Worm (Caenorhabditis elegans) whole organism, young adult: ENCODE data around the gene dhs-19.

ENCODE experiments used
- B0019.2 ChIP-seq: fragments of 200-800 bp; sonication (Bioruptor generic); conservative IDR thresholded peaks from 2 replicates; pipeline ENCODE4 v1.3.6; 2022; ENCODE audit warnings: missing genetic modification reagents, missing genetic modification characterization, missing compliant biosample characterization
- Y53G8AR.9 ChIP-seq: fragments of 200-800 bp; sonication (Bioruptor generic); conservative IDR thresholded peaks from 2 replicates; pipeline ENCODE4 v1.3.6; 2022; ENCODE audit warnings: missing genetic modification reagents, missing genetic modification characterization, missing compliant biosample characterization
- ama-1 ChIP-seq, 3 experiments: fragments of 150-350 bp in 1 of 3; sonication (generic microtip) in 2 of 3; optimal IDR thresholded peaks; 2 replicates each; lab custom pipeline; 2014 to 2018; ENCODE audit warnings: missing biosample characterization in 2 of 3, missing genetic modification characterization in 2 of 3, missing genetic modification reagents in 2 of 3
- cebp-1 ChIP-seq, 2 experiments: fragments of 200-800 bp in 1 of 2; sonication (Bioruptor generic) in 1 of 2; sonication (generic microtip) in 1 of 2; IDR thresholded peaks in 1 of 2; optimal IDR thresholded peaks in 1 of 2; 2 replicates each; pipeline versions ENCODE4 v1.3.6 to Lab custom; 2017 to 2022; ENCODE audit warnings: missing compliant biosample characterization in 2 of 2, missing genetic modification characterization in 2 of 2, mild to moderate bottlenecking in 1 of 2, missing genetic modification reagents in 1 of 2, moderate library complexity in 1 of 2
- ceh-79 ChIP-seq: sonication (generic microtip); optimal IDR thresholded peaks from 2 replicates; lab custom pipeline; 2017; ENCODE audit warnings: mild to moderate bottlenecking, missing genetic modification characterization, missing compliant biosample characterization
- dpff-1 ChIP-seq: sonication (generic microtip); optimal IDR thresholded peaks from 2 replicates; lab custom pipeline; 2017; ENCODE audit warnings: mild to moderate bottlenecking, missing genetic modification characterization, missing compliant biosample characterization
- hlh-26 ChIP-seq: fragments of 200-800 bp; sonication (Bioruptor generic); conservative IDR thresholded peaks from 2 replicates; pipeline ENCODE4 v1.3.6; 2022; ENCODE audit warnings: missing genetic modification reagents, missing genetic modification characterization, missing compliant biosample characterization
- nhr-90 ChIP-seq: sonication (generic microtip); optimal IDR thresholded peaks from 2 replicates; lab custom pipeline; 2016; ENCODE audit warnings: missing genotype, mild to moderate bottlenecking, missing genetic modification characterization, missing compliant biosample characterization
- pha-4 ChIP-seq: fragments of 150-350 bp; sonication (generic microtip); optimal IDR thresholded peaks from 2 replicates; lab custom pipeline; 2014; ENCODE audit warnings: missing biosample characterization, missing genetic modification reagents, missing genetic modification characterization
- unc-62 ChIP-seq: fragments of 150-350 bp; optimal IDR thresholded peaks from 2 replicates; lab custom pipeline; 2014; ENCODE audit warnings: missing biosample characterization, missing genetic modification reagents, missing genetic modification characterization

ce11 chrV:11485558-11485957, 4.7 kb downstream of the dhs-19 start, which contains the start of gene srh-1:
- TF ChIP-seq B0019.2 (GFP tag; lab: Robert Waterston, UW) (no peak), unc-62 (GFP tag; lab: Kevin White, UChicago) (no peak), ceh-79 (tag; lab: Kevin White, UChicago) (no peak), Y53G8AR.9 (GFP tag; lab: Robert Waterston, UW) (no peak), ama-1 (optimal IDR thresholded peaks at IDR 0.05; lab: Kevin White, UChicago) (no peak), ama-1 (GFP tag; optimal IDR thresholded peaks at IDR 0.05; lab: Kevin White, UChicago) (no peak), cebp-1 (GFP tag; IDR thresholded peaks at IDR 0.05; lab: Robert Waterston, UW) (no peak), cebp-1 (tag; optimal IDR thresholded peaks at IDR 0.05; lab: Kevin White, UChicago) (no peak), dpff-1 (tag; lab: Kevin White, UChicago) (no peak), pha-4 (no peak), nhr-90 (no peak), hlh-26 (GFP tag; lab: Robert Waterston, UW) (no peak)
